Worm (Caenorhabditis elegans) whole organism, L4 larva: ENCODE data around the gene R155.5.

Source experiments
- D1046.2 ChIP-seq: fragments of 200-800 bp; sonication (Bioruptor generic); IDR thresholded peaks from 2 replicates; pipeline ENCODE4 v1.3.6; 2022; ENCODE audit warnings: missing genetic modification characterization, missing compliant biosample characterization
- F44E2.7 ChIP-seq: fragments of 200-800 bp; sonication (Bioruptor generic); IDR thresholded peaks from 2 replicates; pipeline ENCODE4 v2.1.2; 2022; ENCODE audit warnings: missing genetic modification characterization, missing compliant biosample characterization
- T20F7.1 ChIP-seq: fragments of 200-800 bp; sonication (Bioruptor generic); optimal IDR thresholded peaks from 2 replicates; lab custom pipeline; 2018; ENCODE audit warnings: mild to moderate bottlenecking, missing genetic modification characterization, missing compliant biosample characterization
- Y5F2A.4 ChIP-seq: fragments of 200-800 bp; sonication (Bioruptor generic); optimal IDR thresholded peaks from 2 replicates; lab custom pipeline; 2018; ENCODE audit warnings: mild to moderate bottlenecking, missing genetic modification characterization, missing compliant biosample characterization
- Y75B8A.6 ChIP-seq: fragments of 200-800 bp; sonication (Bioruptor generic); IDR thresholded peaks from 2 replicates; pipeline ENCODE4 v1.3.6; 2022; ENCODE audit warnings: missing genetic modification reagents, missing genetic modification characterization, missing compliant biosample characterization
- ZK546.5 ChIP-seq, 2 experiments: sonication (generic microtip); optimal IDR thresholded peaks; 2 replicates each; lab custom pipeline; 2017; ENCODE audit warnings: missing biosample characterization in 2 of 2, missing genetic modification characterization in 2 of 2
- ceh-28 ChIP-seq: fragments of 150-350 bp; optimal IDR thresholded peaks from 2 replicates; lab custom pipeline; 2014; ENCODE audit warnings: missing biosample characterization, missing genetic modification reagents, missing genetic modification characterization
- ceh-44 ChIP-seq: fragments of 200-800 bp; sonication (Bioruptor generic); IDR thresholded peaks from 2 replicates; pipeline ENCODE4 v1.3.6; 2022; ENCODE audit warnings: missing genetic modification reagents, missing genetic modification characterization, missing compliant biosample characterization
- ceh-82 ChIP-seq: sonication (generic microtip); optimal IDR thresholded peaks from 2 replicates; lab custom pipeline; 2017; ENCODE audit warnings: missing biosample characterization, missing genetic modification characterization
- cey-2 ChIP-seq: sonication (generic microtip); optimal IDR thresholded peaks from 3 replicates; lab custom pipeline; 2017; ENCODE audit warnings: missing genetic modification characterization, mild to moderate bottlenecking, missing compliant biosample characterization, antibody characterized with exemption, borderline replicate concordance; ENCODE audit not compliant: insufficient read depth
- daf-8 ChIP-seq: fragments of 200-800 bp; sonication (Bioruptor generic); IDR thresholded peaks from 2 replicates; pipeline ENCODE4 v1.3.6; 2022; ENCODE audit warnings: missing genetic modification characterization, missing compliant biosample characterization
- duxl-1 ChIP-seq: sonication (generic microtip); optimal IDR thresholded peaks from 2 replicates; lab custom pipeline; 2016; ENCODE audit warnings: mild to moderate bottlenecking, missing genetic modification characterization, moderate library complexity, missing compliant biosample characterization; ENCODE audit not compliant: poor library complexity
- egl-43 ChIP-seq: fragments of 200-800 bp; sonication (Bioruptor generic); IDR thresholded peaks from 2 replicates; pipeline ENCODE4 v1.3.6; 2022; ENCODE audit warnings: missing genetic modification reagents, missing genetic modification characterization, missing compliant biosample characterization
- fos-1 ChIP-seq: fragments of 150-350 bp; optimal IDR thresholded peaks from 2 replicates; lab custom pipeline; 2014; ENCODE audit warnings: missing biosample characterization, missing genetic modification characterization
- hif-1 ChIP-seq, 2 experiments: sonication (generic microtip); optimal IDR thresholded peaks; 2 replicates each; lab custom pipeline; 2016 to 2017; ENCODE audit warnings: missing compliant biosample characterization in 2 of 2, missing genetic modification characterization in 2 of 2, missing genetic modification reagents in 2 of 2, missing genotype in 2 of 2, mild to moderate bottlenecking in 1 of 2
- hlh-11 ChIP-seq: fragments of 200-800 bp; sonication (Bioruptor generic); optimal IDR thresholded peaks from 2 replicates; lab custom pipeline; 2018; ENCODE audit warnings: mild to moderate bottlenecking, missing genetic modification characterization, missing compliant biosample characterization
- hlh-30 ChIP-seq: sonication (generic microtip); optimal IDR thresholded peaks from 2 replicates; lab custom pipeline; 2017; ENCODE audit warnings: antibody characterized with exemption, mild to moderate bottlenecking, missing genetic modification characterization, missing compliant biosample characterization; ENCODE audit not compliant: insufficient read depth
- jun-1 ChIP-seq: fragments of 150-350 bp; optimal IDR thresholded peaks from 2 replicates; lab custom pipeline; 2014; ENCODE audit warnings: missing biosample characterization, missing genetic modification reagents, missing genetic modification characterization
- lin-1 ChIP-seq: fragments of 200-800 bp; sonication (Bioruptor generic); IDR thresholded peaks from 2 replicates; pipeline ENCODE4 v1.3.6; 2022; ENCODE audit warnings: missing genetic modification reagents, missing genetic modification characterization, missing compliant biosample characterization
- lin-39 ChIP-seq: fragments of 150-350 bp; optimal IDR thresholded peaks from 2 replicates; lab custom pipeline; 2014; ENCODE audit warnings: missing biosample characterization, missing genetic modification reagents, missing genetic modification characterization
- mxl-3 ChIP-seq: fragments of 200-800 bp; sonication (Bioruptor generic); optimal IDR thresholded peaks from 2 replicates; lab custom pipeline; 2018; ENCODE audit warnings: mild to moderate bottlenecking, missing genetic modification characterization, missing compliant biosample characterization
- nhr-10 ChIP-seq: fragments of 150-350 bp; optimal IDR thresholded peaks from 2 replicates; lab custom pipeline; 2014; ENCODE audit warnings: missing biosample characterization, missing genetic modification characterization
- nhr-102 ChIP-seq: sonication (generic microtip); optimal IDR thresholded peaks from 2 replicates; lab custom pipeline; 2016; ENCODE audit warnings: mild to moderate bottlenecking, missing genetic modification characterization, moderate library complexity, missing compliant biosample characterization
- nhr-41 ChIP-seq: fragments of 200-800 bp; sonication (Bioruptor generic); IDR thresholded peaks from 2 replicates; pipeline ENCODE4 v1.3.6; 2022; ENCODE audit warnings: missing genetic modification reagents, missing genetic modification characterization, missing compliant biosample characterization
- nhr-42 ChIP-seq: fragments of 200-800 bp; sonication (Bioruptor generic); IDR thresholded peaks from 2 replicates; pipeline ENCODE4 v1.3.6; 2022; ENCODE audit warnings: missing genetic modification characterization, missing compliant biosample characterization
- nhr-48 ChIP-seq: sonication (generic microtip); optimal IDR thresholded peaks from 2 replicates; lab custom pipeline; 2016; ENCODE audit warnings: mild to moderate bottlenecking, missing genetic modification characterization, missing compliant biosample characterization
- nhr-77 ChIP-seq: fragments of 150-350 bp; optimal IDR thresholded peaks from 2 replicates; lab custom pipeline; 2014; ENCODE audit warnings: missing biosample characterization, missing genetic modification characterization
- pha-4 ChIP-seq, 2 experiments: fragments of 150-350 bp in 1 of 2; fragments of 200-800 bp in 1 of 2; sonication (Bioruptor generic) in 1 of 2; IDR thresholded peaks in 1 of 2; optimal IDR thresholded peaks in 1 of 2; 2 replicates each; pipeline versions ENCODE4 v1.3.6 to Lab custom; 2014 to 2022; ENCODE audit warnings: missing genetic modification characterization in 2 of 2, missing genetic modification reagents in 2 of 2, missing biosample characterization in 1 of 2, missing compliant biosample characterization in 1 of 2
- php-3 ChIP-seq: fragments of 200-800 bp; sonication (Bioruptor generic); IDR thresholded peaks from 2 replicates; pipeline ENCODE4 v1.3.6; 2022; ENCODE audit warnings: missing genetic modification reagents, missing genetic modification characterization, missing compliant biosample characterization
- rbr-2 ChIP-seq: sonication (generic microtip); optimal IDR thresholded peaks from 2 replicates; lab custom pipeline; 2016; ENCODE audit warnings: missing genotype, missing genetic modification characterization, missing compliant biosample characterization
- skn-1 ChIP-seq: fragments of 150-350 bp; optimal IDR thresholded peaks from 2 replicates; lab custom pipeline; 2014; ENCODE audit warnings: missing biosample characterization, missing genetic modification characterization
- snpc-4 ChIP-seq: fragments of 150-350 bp; optimal IDR thresholded peaks from 2 replicates; lab custom pipeline; 2014; ENCODE audit warnings: missing biosample characterization, missing genetic modification characterization
- tag-97 ChIP-seq: fragments of 200-800 bp; sonication (Bioruptor generic); IDR thresholded peaks from 2 replicates; pipeline ENCODE4 v1.3.6; 2022; ENCODE audit warnings: missing genetic modification characterization, missing compliant biosample characterization
- unc-39 ChIP-seq: sonication (generic microtip); optimal IDR thresholded peaks from 2 replicates; lab custom pipeline; 2017; ENCODE audit warnings: missing biosample characterization, missing genetic modification characterization
- unc-62 ChIP-seq, 3 experiments: fragments of 150-350 bp in 1 of 3; sonication (generic microtip); optimal IDR thresholded peaks in 2 of 3; peaks in 1 of 3; 1 replicate in 1 of 3; 2 replicates in 2 of 3; lab custom pipeline; 2014 to 2017; ENCODE audit warnings: missing biosample characterization in 3 of 3, missing genetic modification characterization in 3 of 3, missing genetic modification reagents in 3 of 3, missing genotype in 1 of 3
- vab-7 ChIP-seq: fragments of 200-800 bp; sonication (Bioruptor generic); IDR thresholded peaks from 2 replicates; pipeline ENCODE4 v1.3.6; 2022; ENCODE audit warnings: missing genetic modification reagents, missing genetic modification characterization, missing compliant biosample characterization
- zag-1 ChIP-seq: fragments of 150-350 bp; optimal IDR thresholded peaks from 2 replicates; lab custom pipeline; 2014; ENCODE audit warnings: missing biosample characterization, missing genetic modification characterization
- ztf-7 ChIP-seq: fragments of 150-350 bp; optimal IDR thresholded peaks from 2 replicates; lab custom pipeline; 2014; ENCODE audit warnings: missing biosample characterization, missing genetic modification characterization

Gene R155.5

DNA sequence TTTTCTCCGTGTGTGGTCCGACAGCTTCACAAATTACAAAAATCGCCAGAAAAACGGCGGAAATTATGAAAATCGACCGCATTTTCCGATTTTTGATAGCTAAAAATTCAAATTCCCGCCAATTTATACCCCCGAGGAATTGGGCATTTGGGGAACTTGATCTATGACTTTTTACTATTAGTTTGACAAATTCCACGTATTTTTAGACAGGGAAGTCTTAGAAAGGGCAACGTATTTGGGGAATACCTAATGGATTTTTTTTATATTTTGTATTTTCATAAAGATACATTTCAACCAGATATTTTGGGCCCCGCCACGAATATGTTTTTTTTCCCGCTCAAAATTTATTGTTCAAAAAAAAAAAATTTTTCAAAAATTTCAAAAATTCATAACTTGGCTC lies 14.5 kb upstream of the R155.5 start, which contains the start of gene Y39A3B.7:
TSS of gene Y39A3B.7 (minus strand) at position 101 of the 400 bp plus-strand sequence.
- no peak for TF ChIP-seq nhr-10 (tag; lab: Kevin White, UChicago)
- TF ChIP-seq ceh-28 (tag; lab: Kevin White, UChicago), result no peak
- TF ChIP-seq unc-62 (GFP tag; optimal IDR thresholded peaks at IDR 0.05 in 1 of 2; lab: Kevin White, UChicago), result no peak
- no peak for TF ChIP-seq unc-62 (tag; optimal IDR thresholded peaks at IDR 0.05; lab: Kevin White, UChicago)
- TF ChIP-seq hlh-11 (tag; lab: Kevin White, UChicago), result no peak
- no peak for TF ChIP-seq D1046.2 (GFP tag; lab: Robert Waterston, UW)
- no peak for TF ChIP-seq duxl-1 (tag; lab: Kevin White, UChicago)
- TF ChIP-seq jun-1, result no peak
- TF ChIP-seq cey-2 (tag; lab: Kevin White, UChicago), result no peak
- no peak for TF ChIP-seq nhr-48 (tag; lab: Kevin White, UChicago)
- no peak for TF ChIP-seq php-3 (GFP tag; lab: Robert Waterston, UW)
- no peak for TF ChIP-seq zag-1 (tag; lab: Kevin White, UChicago)
- no peak for TF ChIP-seq F44E2.7 (GFP tag; lab: Robert Waterston, UW)
- TF ChIP-seq ceh-82 (tag; lab: Kevin White, UChicago), result no peak
- no peak for TF ChIP-seq rbr-2 (tag; lab: Kevin White, UChicago)
- no peak for TF ChIP-seq skn-1 (tag; lab: Kevin White, UChicago)
- no peak for TF ChIP-seq nhr-42
- TF ChIP-seq nhr-77 (tag; lab: Kevin White, UChicago), result no peak
- no peak for TF ChIP-seq hlh-30 (tag; lab: Kevin White, UChicago)
- TF ChIP-seq unc-39 (tag; lab: Kevin White, UChicago), result no peak
- no peak for TF ChIP-seq lin-1 (GFP tag; lab: Robert Waterston, UW)

DNA sequence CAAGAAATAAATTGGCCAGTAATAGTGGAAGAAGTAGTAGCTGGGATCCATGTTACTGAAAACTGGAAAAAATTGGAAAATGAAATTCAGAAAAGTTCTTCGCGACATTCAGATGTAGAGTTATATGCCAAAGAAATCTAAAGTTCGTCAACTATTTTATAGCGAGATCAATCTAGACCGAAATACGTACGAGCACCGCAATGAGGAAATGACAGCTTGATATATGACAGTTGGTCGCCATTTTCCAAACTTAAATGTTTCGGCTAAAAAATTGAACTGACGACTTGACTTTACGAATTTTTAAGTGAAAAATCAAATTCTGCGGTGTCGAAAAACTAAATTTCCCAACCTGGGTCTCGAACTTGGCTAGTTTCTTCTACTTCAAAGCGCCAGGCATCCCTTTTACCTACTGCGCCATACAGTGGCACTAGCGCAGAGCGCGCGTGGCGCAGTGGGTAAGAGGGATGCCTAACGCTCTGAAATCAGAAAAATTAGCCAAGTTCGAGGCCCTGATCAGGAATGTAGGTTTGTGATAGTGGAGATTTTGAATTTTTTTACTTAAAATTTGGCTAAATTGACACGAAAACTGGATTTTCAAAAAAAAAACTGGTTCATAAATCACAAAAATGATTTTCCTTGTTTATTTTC lies 12.4 kb upstream of the R155.5 start, which contains the start of gene srd-66:
TSS of gene srd-66 (minus strand) at position 51 of the 648 bp plus-strand sequence.
- TF ChIP-seq nhr-102 (no peak), unc-62 (GFP tag; optimal IDR thresholded peaks at IDR 0.05 in 1 of 2; lab: Kevin White, UChicago) (no peak), unc-62 (tag; optimal IDR thresholded peaks at IDR 0.05; lab: Kevin White, UChicago) (no peak), T20F7.1 (GFP tag; lab: Kevin White, UChicago) (no peak), ZK546.5 (tag; optimal IDR thresholded peaks at IDR 0.05; lab: Kevin White, UChicago) (no peak), daf-8 (GFP tag; lab: Robert Waterston, UW) (no peak), Y75B8A.6 (GFP tag; lab: Robert Waterston, UW) (no peak), snpc-4 (no peak), nhr-41 (GFP tag; lab: Robert Waterston, UW) (no peak), mxl-3 (no peak), lin-39 (no peak), pha-4 (GFP tag; IDR thresholded peaks at IDR 0.05; lab: Robert Waterston, UW) (no peak), pha-4 (tag; optimal IDR thresholded peaks at IDR 0.05; lab: Kevin White, UChicago) (no peak), Y5F2A.4 (GFP tag; lab: Kevin White, UChicago) (no peak), ceh-44 (GFP tag; lab: Robert Waterston, UW) (no peak), fos-1 (tag; lab: Kevin White, UChicago) (no peak), tag-97 (GFP tag; lab: Robert Waterston, UW) (no peak), ztf-7 (tag; lab: Kevin White, UChicago) (no peak)

DNA sequence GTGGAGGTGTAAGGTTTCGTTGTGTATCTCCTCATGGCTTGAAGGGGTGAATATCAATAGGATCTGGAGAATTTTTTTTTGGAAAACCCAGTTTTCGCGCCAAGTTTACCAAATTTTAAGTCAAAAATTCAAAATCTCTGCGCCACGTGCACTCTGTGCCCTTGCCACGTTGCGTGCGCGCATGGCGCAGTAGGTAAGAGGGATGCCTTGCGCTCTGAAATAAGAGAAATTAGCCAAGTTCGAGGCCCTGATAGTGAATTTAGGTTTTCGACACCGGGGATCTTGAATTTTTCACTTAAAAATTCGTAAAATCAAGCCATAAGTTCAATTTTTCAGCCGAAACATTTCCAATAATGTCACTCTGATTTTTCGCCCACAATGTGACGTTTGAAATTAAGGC lies 11.1 kb upstream of the R155.5 start:
- TF ChIP-seq vab-7 (GFP tag; lab: Robert Waterston, UW) (peak; percentile 35; the same call in 1 of the 2 replicates), hif-1 (tag; optimal IDR thresholded peaks at IDR 0.05; lab: Kevin White, UChicago) (no peak), egl-43 (GFP tag; lab: Robert Waterston, UW) (no peak)
- TF ChIP-seq, all 104 proteins: peak for 1
